Fruit fly (Drosophila melanogaster) whole organism, embryonic: ENCODE data around the gene RhoGAP19D.

Source experiments
- Ada2b ChIP-seq: fragments of 200-800 bp; sonication (Bioruptor generic); IDR thresholded peaks from 2 replicates; pipeline ENCODE4 v1.3.6; 2022; ENCODE audit warnings: missing biosample characterization, missing genetic modification characterization
- CG10267 ChIP-seq: fragments of 200-800 bp; sonication (Bioruptor generic); optimal IDR thresholded peaks from 2 replicates; lab custom pipeline; 2018; ENCODE audit warnings: missing biosample characterization, mild to moderate bottlenecking, missing genetic modification characterization, moderate library complexity
- CG10366 ChIP-seq: fragments of 200-800 bp; sonication (Bioruptor generic); IDR thresholded peaks from 2 replicates; pipeline ENCODE4 v1.3.6; 2022; ENCODE audit warnings: missing biosample characterization, missing genetic modification characterization
- CG10462 ChIP-seq: fragments of 200-800 bp; sonication (Bioruptor generic); optimal IDR thresholded peaks from 2 replicates; lab custom pipeline; 2016; ENCODE audit warnings: missing biosample characterization, missing genetic modification characterization
- CG10979 ChIP-seq: fragments of 200-800 bp; sonication (Bioruptor generic); optimal IDR thresholded peaks from 2 replicates; lab custom pipeline; 2018; ENCODE audit warnings: missing biosample characterization, mild to moderate bottlenecking, missing genetic modification characterization, moderate library complexity
- CG12659 ChIP-seq: fragments of 200-800 bp; sonication (Bioruptor generic); optimal IDR thresholded peaks from 3 replicates; lab custom pipeline; 2017; ENCODE audit warnings: mild to moderate bottlenecking, missing biosample characterization, missing genetic modification reagents, missing genetic modification characterization
- CG15269 ChIP-seq: fragments of 200-800 bp; sonication (Bioruptor generic); optimal IDR thresholded peaks from 2 replicates; lab custom pipeline; 2018; ENCODE audit warnings: missing biosample characterization, mild to moderate bottlenecking, missing genetic modification characterization, moderate library complexity
- CG18619 ChIP-seq: fragments of 200-800 bp; sonication (Bioruptor generic); optimal IDR thresholded peaks from 3 replicates; lab custom pipeline; 2017; ENCODE audit warnings: missing biosample characterization, mild to moderate bottlenecking, missing genetic modification characterization
- CG2678 ChIP-seq: fragments of 200-800 bp; sonication (Bioruptor generic); optimal IDR thresholded peaks from 3 replicates; lab custom pipeline; 2019; ENCODE audit warnings: missing biosample characterization, mild to moderate bottlenecking, missing genetic modification characterization, moderate library complexity
- CG32772 ChIP-seq: fragments of 200-800 bp; sonication (Bioruptor generic); IDR thresholded peaks from 2 replicates; pipeline ENCODE4 v1.3.6; 2022; ENCODE audit warnings: missing biosample characterization, missing genetic modification characterization
- CG3407 ChIP-seq: fragments of 200-800 bp; sonication (Bioruptor generic); optimal IDR thresholded peaks from 2 replicates; lab custom pipeline; 2018; ENCODE audit warnings: missing biosample characterization, mild to moderate bottlenecking, missing genetic modification characterization
- CG5245 ChIP-seq: fragments of 200-800 bp; sonication (Bioruptor generic); optimal IDR thresholded peaks from 3 replicates; lab custom pipeline; 2016; ENCODE audit warnings: missing biosample characterization, missing genetic modification characterization
- CG6689 ChIP-seq: fragments of 200-800 bp; sonication (Bioruptor generic); IDR thresholded peaks from 2 replicates; pipeline ENCODE4 v1.3.6; 2022; ENCODE audit warnings: missing biosample characterization, missing genetic modification characterization
- CG9817 ChIP-seq: fragments of 200-800 bp; sonication (Bioruptor generic); optimal IDR thresholded peaks from 2 replicates; lab custom pipeline; 2018; ENCODE audit warnings: missing biosample characterization, mild to moderate bottlenecking, missing genetic modification characterization, moderate library complexity
- Dbx ChIP-seq: fragments of 200-800 bp; sonication (Bioruptor generic); IDR thresholded peaks from 3 replicates; pipeline ENCODE4 v1.3.6; 2022; ENCODE audit warnings: missing biosample characterization, missing genetic modification characterization
- Ets65A ChIP-seq: fragments of 200-800 bp; sonication (Bioruptor generic); peaks from one replicate; lab custom pipeline; 2016; ENCODE audit warnings: missing biosample characterization, missing genetic modification characterization
- Fer2 ChIP-seq: fragments of 200-800 bp; sonication (Bioruptor generic); optimal IDR thresholded peaks from 2 replicates; lab custom pipeline; 2018; ENCODE audit warnings: missing biosample characterization, mild to moderate bottlenecking, missing genetic modification characterization, moderate library complexity
- MBD-R2 ChIP-seq: fragments of 200-800 bp; sonication (Bioruptor generic); IDR thresholded peaks from 2 replicates; pipeline ENCODE4 v1.3.6; 2022; ENCODE audit warnings: missing biosample characterization, missing genetic modification characterization
- Mes4 ChIP-seq: fragments of 200-800 bp; sonication (Bioruptor generic); optimal IDR thresholded peaks from 2 replicates; lab custom pipeline; 2016; ENCODE audit warnings: missing biosample characterization, missing genetic modification characterization
- Mrtf ChIP-seq: fragments of 200-800 bp; sonication (Bioruptor generic); IDR thresholded peaks from 3 replicates; pipeline ENCODE4 v1.3.6; 2022; ENCODE audit warnings: missing biosample characterization, missing genetic modification characterization
- Nf-YA ChIP-seq: fragments of 200-800 bp; sonication (Bioruptor generic); IDR thresholded peaks from 2 replicates; pipeline ENCODE4 v1.3.6; 2022; ENCODE audit warnings: missing biosample characterization, missing genetic modification characterization
- PHDP ChIP-seq: fragments of 200-800 bp; sonication (Bioruptor generic); optimal IDR thresholded peaks from 3 replicates; lab custom pipeline; 2018; ENCODE audit warnings: missing biosample characterization, mild to moderate bottlenecking, missing genetic modification characterization, moderate library complexity
- Pdp1 ChIP-seq, 2 experiments: fragments of 200-800 bp; sonication (Bioruptor generic); optimal IDR thresholded peaks; 3 replicates each; lab custom pipeline; 2016; ENCODE audit warnings: missing biosample characterization in 2 of 2, missing genetic modification characterization in 2 of 2, mild to moderate bottlenecking in 1 of 2, moderate library complexity in 1 of 2
- Ptx1 ChIP-seq: fragments of 200-800 bp; sonication (Bioruptor generic); IDR thresholded peaks from 2 replicates; pipeline ENCODE4 v1.3.6; 2022; ENCODE audit warnings: missing biosample characterization, missing genetic modification characterization
- Rx ChIP-seq: fragments of 200-800 bp; sonication (Bioruptor generic); IDR thresholded peaks from 2 replicates; pipeline ENCODE4 v1.3.6; 2022; ENCODE audit warnings: missing biosample characterization, missing genetic modification characterization
- Sry-δ ChIP-seq: fragments of 200-800 bp; sonication (Bioruptor generic); optimal IDR thresholded peaks from 2 replicates; lab custom pipeline; 2016; ENCODE audit warnings: missing biosample characterization, missing genetic modification characterization
- Xbp1 ChIP-seq: fragments of 200-800 bp; sonication (Bioruptor generic); optimal IDR thresholded peaks from 3 replicates; lab custom pipeline; 2016; ENCODE audit warnings: missing biosample characterization, mild to moderate bottlenecking, missing genetic modification characterization
- bbx ChIP-seq: fragments of 200-800 bp; sonication (Bioruptor generic); IDR thresholded peaks from 2 replicates; pipeline ENCODE4 v1.3.6; 2022; ENCODE audit warnings: missing biosample characterization, missing genetic modification characterization; ENCODE audit not compliant: partially characterized antibody
- btn ChIP-seq: fragments of 200-800 bp; sonication (Bioruptor generic); optimal IDR thresholded peaks from 2 replicates; lab custom pipeline; 2016; ENCODE audit warnings: missing biosample characterization, missing genetic modification characterization
- ci ChIP-seq: fragments of 200-800 bp; sonication (Bioruptor generic); IDR thresholded peaks from 3 replicates; pipeline ENCODE4 v1.3.6; 2022; ENCODE audit warnings: missing biosample characterization, missing genetic modification characterization
- dmrt99B ChIP-seq: fragments of 200-800 bp; sonication (Bioruptor generic); optimal IDR thresholded peaks from 2 replicates; lab custom pipeline; 2018; ENCODE audit warnings: missing biosample characterization, mild to moderate bottlenecking, missing genetic modification characterization, moderate library complexity
- gcm ChIP-seq: fragments of 200-800 bp; sonication (Bioruptor generic); optimal IDR thresholded peaks from 2 replicates; lab custom pipeline; 2019; ENCODE audit warnings: missing biosample characterization, mild to moderate bottlenecking, missing genetic modification characterization, moderate library complexity
- gsb ChIP-seq: fragments of 200-800 bp; sonication (Bioruptor generic); IDR thresholded peaks from 2 replicates; pipeline ENCODE4 v1.3.6; 2022; ENCODE audit warnings: missing biosample characterization, missing genetic modification characterization
- hkb ChIP-seq, 2 experiments: fragments of 200-800 bp in 1 of 2; fragments of >200 bp in 1 of 2; sonication (Bioruptor generic) in 1 of 2; IDR thresholded peaks in 1 of 2; optimal IDR thresholded peaks in 1 of 2; 2 replicates each; pipeline versions ENCODE4 v1.3.6 to Lab custom; 2017 to 2022; ENCODE audit warnings: missing biosample characterization in 1 of 2, missing genetic modification characterization in 1 of 2
- jing ChIP-seq: fragments of 200-800 bp; sonication (Bioruptor generic); optimal IDR thresholded peaks from 2 replicates; lab custom pipeline; 2018; ENCODE audit warnings: missing biosample characterization, mild to moderate bottlenecking, missing genetic modification characterization
- jumu ChIP-seq: fragments of 200-800 bp; sonication (Bioruptor generic); optimal IDR thresholded peaks from 3 replicates; lab custom pipeline; 2016; ENCODE audit warnings: missing biosample characterization, missing genetic modification characterization
- ken ChIP-seq: fragments of 200-800 bp; sonication (Bioruptor generic); IDR thresholded peaks from 3 replicates; pipeline ENCODE4 v1.3.6; 2022; ENCODE audit warnings: missing biosample characterization, missing genetic modification characterization
- lola ChIP-seq, 3 experiments: fragments of >200 bp in 2 of 3; fragments of 200-800 bp in 1 of 3; sonication (Bioruptor generic) in 1 of 3; optimal IDR thresholded peaks; 2 replicates each; lab custom pipeline; 2017 to 2019; ENCODE audit warnings: missing biosample characterization in 3 of 3, missing genetic modification characterization in 3 of 3, mild to moderate bottlenecking in 1 of 3, moderate library complexity in 1 of 3
- luna ChIP-seq: fragments of 200-800 bp; sonication (Bioruptor generic); optimal IDR thresholded peaks from 2 replicates; lab custom pipeline; 2016; ENCODE audit warnings: missing biosample characterization, missing genetic modification characterization
- maf-S ChIP-seq: fragments of 200-800 bp; sonication (Bioruptor generic); optimal IDR thresholded peaks from 2 replicates; lab custom pipeline; 2016; ENCODE audit warnings: missing biosample characterization, missing genetic modification characterization
- pan ChIP-seq, 4 experiments: fragments of >200 bp in 3 of 4; fragments of 200-800 bp in 1 of 4; sonication (Bioruptor generic) in 1 of 4; optimal IDR thresholded peaks in 3 of 4; IDR thresholded peaks in 1 of 4; 2 replicates each; pipeline versions ENCODE4 v1.3.6 to Lab custom; 2017 to 2022; ENCODE audit warnings: missing biosample characterization in 2 of 4, missing genetic modification characterization in 2 of 4, mixed read lengths in 1 of 4
- pb ChIP-seq: fragments of 200-800 bp; sonication (Bioruptor generic); optimal IDR thresholded peaks from 3 replicates; lab custom pipeline; 2016; ENCODE audit warnings: missing biosample characterization, missing genetic modification characterization
- pho ChIP-seq: fragments of 200-800 bp; sonication (Bioruptor generic); optimal IDR thresholded peaks from 2 replicates; lab custom pipeline; 2016; ENCODE audit warnings: missing biosample characterization, missing genetic modification characterization
- pnt ChIP-seq: fragments of 200-800 bp; sonication (Bioruptor generic); optimal IDR thresholded peaks from 3 replicates; lab custom pipeline; 2016; ENCODE audit warnings: missing biosample characterization, missing genetic modification characterization
- row ChIP-seq: fragments of 200-800 bp; sonication (Bioruptor generic); IDR thresholded peaks from 3 replicates; pipeline ENCODE4 v1.3.6; 2022; ENCODE audit warnings: missing biosample characterization, missing genetic modification characterization
- run ChIP-seq: fragments of 200-800 bp; sonication (Bioruptor generic); optimal IDR thresholded peaks from 3 replicates; lab custom pipeline; 2018; ENCODE audit warnings: missing biosample characterization, mild to moderate bottlenecking, missing genetic modification characterization
- sim ChIP-seq: fragments of 200-800 bp; sonication (Bioruptor generic); IDR thresholded peaks from 2 replicates; pipeline ENCODE4 v1.3.6; 2022; ENCODE audit warnings: missing biosample characterization, missing genetic modification characterization
- slp2 ChIP-seq: fragments of 200-800 bp; sonication (Bioruptor generic); optimal IDR thresholded peaks from 2 replicates; lab custom pipeline; 2016; ENCODE audit warnings: missing biosample characterization, missing genetic modification characterization
- stwl ChIP-seq: fragments of 200-800 bp; sonication (Bioruptor generic); optimal IDR thresholded peaks from 3 replicates; lab custom pipeline; 2018; ENCODE audit warnings: missing biosample characterization, mild to moderate bottlenecking, missing genetic modification characterization, moderate library complexity
- tx ChIP-seq: fragments of 200-800 bp; sonication (Bioruptor generic); optimal IDR thresholded peaks from 2 replicates; lab custom pipeline; 2016; ENCODE audit warnings: missing biosample characterization, missing genetic modification characterization

Gene RhoGAP19D

dm6 chrX:20519049-20519448 is 8.6 kb upstream of the RhoGAP19D start (continued):
- TF ChIP-seq Ada2b (GFP tag; lab: Robert Waterston, UW): peak; percentile 50
- peak; percentile 20 for TF ChIP-seq btn (GFP tag; lab: Kevin White, UChicago)
- peak; percentile 33; the same call in 1 of the 2 replicates for TF ChIP-seq MBD-R2
- TF ChIP-seq CG12659: peak; percentile 36
- TF ChIP-seq CG2678 (tag; lab: Kevin White, UChicago): peak; percentile 58
- TF ChIP-seq pb: no peak
- TF ChIP-seq hkb (optimal IDR thresholded peaks at IDR 0.05; lab: Kevin White, UChicago): no peak
- peak; percentile 72 for TF ChIP-seq hkb (GFP tag; IDR thresholded peaks at IDR 0.05; lab: Robert Waterston, UW)
- peak; percentile 32 for TF ChIP-seq slp2 (GFP tag; lab: Kevin White, UChicago)
- TF ChIP-seq tx (GFP tag; lab: Kevin White, UChicago): peak; percentile 29
- no peak for TF ChIP-seq CG10462
- TF ChIP-seq Ptx1 (GFP tag; lab: Robert Waterston, UW): peak; percentile 60
- peak; percentile 40; the same call in 1 of the 2 replicates for TF ChIP-seq Nf-YA (GFP tag; lab: Robert Waterston, UW)
- TF ChIP-seq stwl (tag; lab: Kevin White, UChicago): no peak
- no peak for TF ChIP-seq Ets65A (GFP tag; lab: Kevin White, UChicago)
- TF ChIP-seq lola (GFP tag; optimal IDR thresholded peaks at IDR 0.05; lab: Kevin White, UChicago): peak in 1 of 3 experiments; percentile 8
- TF ChIP-seq bbx: no peak
- peak; percentile 8 for TF ChIP-seq CG18619 (GFP tag; lab: Kevin White, UChicago)
- TF ChIP-seq CG10366 (GFP tag; lab: Robert Waterston, UW): peak; percentile 56
- peak; percentile 42; the same call in 1 of the 2 replicates for TF ChIP-seq CG32772 (GFP tag; lab: Robert Waterston, UW)
- no peak for TF ChIP-seq gcm
- TF ChIP-seq jing (GFP tag; lab: Kevin White, UChicago): peak; percentile 2
- 0 out of 2 replicates have a peak, but pooled peaks have one; percentile 5 for TF ChIP-seq sim
- TF ChIP-seq PHDP (tag; lab: Kevin White, UChicago): peak; percentile 43
- peak; percentile 55 for TF ChIP-seq CG15269 (tag; lab: Kevin White, UChicago)
- TF ChIP-seq CG3407 (GFP tag; lab: Kevin White, UChicago): no peak
- TF ChIP-seq pnt (GFP tag; lab: Kevin White, UChicago): no peak
- peak; percentile 27 for TF ChIP-seq CG5245 (GFP tag; lab: Kevin White, UChicago)
- peak; percentile 2 for TF ChIP-seq CG10267 (tag; lab: Kevin White, UChicago)
- TF ChIP-seq ken (GFP tag; lab: Robert Waterston, UW): peak; percentile 30; the same call in 1 of the 3 replicates
- peak; percentile 39 for TF ChIP-seq CG9817 (tag; lab: Kevin White, UChicago)
- TF ChIP-seq jumu: no peak
- peak; percentile 72 for TF ChIP-seq row
- TF ChIP-seq Mes4 (GFP tag; lab: Kevin White, UChicago): peak; percentile 22
- peak; percentile 34 for TF ChIP-seq maf-S (GFP tag; lab: Kevin White, UChicago)
- TF ChIP-seq Fer2: no peak
- peak; percentile 14; the same call in 1 of the 3 replicates for TF ChIP-seq Dbx (GFP tag; lab: Robert Waterston, UW)
- no peak for TF ChIP-seq pho
- no peak for TF ChIP-seq gsb (GFP tag; lab: Robert Waterston, UW)
- TF ChIP-seq Xbp1 (GFP tag; lab: Kevin White, UChicago): peak; percentile 43
- no peak for TF ChIP-seq pan (optimal IDR thresholded peaks at IDR 0.05; lab: Kevin White, UChicago)
- TF ChIP-seq pan (GFP tag; optimal IDR thresholded peaks at IDR 0.05 in 1 of 2, IDR thresholded peaks at IDR 0.05 in 1 of 2): peak in 1 of 2 experiments; percentile 57
- TF ChIP-seq Pdp1 (GFP tag; optimal IDR thresholded peaks at IDR 0.05; lab: Kevin White, UChicago): peak; percentile 20
- TF ChIP-seq CG10979: peak; percentile 60
- TF ChIP-seq dmrt99B: peak; percentile 66
- peak; percentile 51 for TF ChIP-seq CG6689 (GFP tag; lab: Robert Waterston, UW)
- 0 out of 3 replicates have a peak, but pooled peaks have one; percentile 41 for TF ChIP-seq Mrtf
- peak; percentile 51 for TF ChIP-seq Rx (GFP tag; lab: Robert Waterston, UW)
- no peak for TF ChIP-seq luna (GFP tag; lab: Kevin White, UChicago)
- peak; percentile 1 for TF ChIP-seq Sry-δ (GFP tag; lab: Kevin White, UChicago)
- peak; percentile 19 for TF ChIP-seq run (tag; lab: Kevin White, UChicago)
- peak; percentile 80 for TF ChIP-seq ci (GFP tag; lab: Robert Waterston, UW)
